Fruit fly (Drosophila melanogaster): ENCODE measurements around the gene Dus4.

Gene Dus4

dm6 chr2L:19069548-19070145, 6.6 kb downstream of the Dus4 start, which contains the start of gene CG10702 (continued):
- TF ChIP-seq Ravus (GFP tag; IDR thresholded peaks at IDR 0.05) (no peak), H2.0 (GFP tag; IDR thresholded peaks at IDR 0.05) (no peak), CG1233 (GFP tag; optimal IDR thresholded peaks at IDR 0.05) (no peak), bigmax (GFP tag; optimal IDR thresholded peaks at IDR 0.05) (no peak), CG3726 (GFP tag; IDR thresholded peaks at IDR 0.05) (no peak), CG15696 (tag; optimal IDR thresholded peaks at IDR 0.05) (no peak), fd64A (GFP tag; optimal IDR thresholded peaks at IDR 0.05) (no peak), chif (GFP tag; optimal IDR thresholded peaks at IDR 0.05) (no peak), Asciz (GFP tag; optimal IDR thresholded peaks at IDR 0.05) (no peak), gsb (GFP tag; IDR thresholded peaks at IDR 0.05) (no peak), Xrp1 (GFP tag; IDR thresholded peaks at IDR 0.05) (no peak; the same call in 1 of the 2 replicates), Xbp1 (GFP tag; optimal IDR thresholded peaks at IDR 0.05) (no peak), lbe (GFP tag; optimal IDR thresholded peaks at IDR 0.05) (no peak), CG11560 (tag; IDR thresholded peaks at IDR 0.05) (no peak), ap (GFP tag; IDR thresholded peaks at IDR 0.05) (no peak), dan (GFP tag; IDR thresholded peaks at IDR 0.05) (no peak), Tbp (GFP tag; optimal IDR thresholded peaks at IDR 0.05) (no peak), ind (GFP tag; optimal IDR thresholded peaks at IDR 0.05) (peak; percentile 7), CG18764 (GFP tag; optimal IDR thresholded peaks at IDR 0.05) (no peak), CG6175 (GFP tag; IDR thresholded peaks at IDR 0.05) (no peak), Doc3 (GFP tag; IDR thresholded peaks at IDR 0.05; ENCODE audit: partially characterized antibody) (no peak), CG33213 (GFP tag; optimal IDR thresholded peaks at IDR 0.05) (no peak), gsb-n (tag; optimal IDR thresholded peaks at IDR 0.05) (no peak), croc (GFP tag; conservative IDR thresholded peaks at IDR 0.05) (no peak), CG17385 (GFP tag; optimal IDR thresholded peaks at IDR 0.05) (no peak), CG6791 (GFP tag; IDR thresholded peaks at IDR 0.05; ENCODE audit: partially characterized antibody) (no peak), CrebB (tag; optimal IDR thresholded peaks at IDR 0.05) (no peak), CG17802 (tag; optimal IDR thresholded peaks at IDR 0.05) (no peak), exex (tag; optimal IDR thresholded peaks at IDR 0.05) (no peak), dysf (GFP tag; IDR thresholded peaks at IDR 0.05) (peak; percentile 18; the same call in 1 of the 3 replicates), mam (GFP tag; optimal IDR thresholded peaks at IDR 0.05) (peak; percentile 39), Mrtf (GFP tag; IDR thresholded peaks at IDR 0.05) (0 out of 3 replicates have a peak, but pooled peaks have one; percentile 15), NfI (GFP tag; optimal IDR thresholded peaks at IDR 0.05) (no peak), Eip74EF (GFP tag; optimal IDR thresholded peaks at IDR 0.05) (no peak), CG15073 (GFP tag; optimal IDR thresholded peaks at IDR 0.05) (no peak), BtbVII (GFP tag; optimal IDR thresholded peaks at IDR 0.05) (no peak), cato (GFP tag; optimal IDR thresholded peaks at IDR 0.05; ENCODE audit: borderline replicate concordance) (no peak), row (GFP tag; IDR thresholded peaks at IDR 0.05) (peak; percentile 34; the same call in 1 of the 3 replicates), CG10209 (GFP tag; optimal IDR thresholded peaks at IDR 0.05) (no peak), CG17361 (GFP tag; IDR thresholded peaks at IDR 0.05) (peak; percentile 54; the same call in 2 of the 3 replicates), CG10147 (GFP tag; optimal IDR thresholded peaks at IDR 0.05) (no peak), gro (GFP tag; optimal IDR thresholded peaks at IDR 0.05) (no peak), CG9932 (GFP tag; IDR thresholded peaks at IDR 0.05) (0 out of 2 replicates have a peak, but pooled peaks have one; percentile 13), CG6854 (GFP tag; optimal IDR thresholded peaks at IDR 0.05) (no peak), CG16863 (GFP tag; optimal IDR thresholded peaks at IDR 0.05) (no peak), seq (GFP tag; IDR thresholded peaks at IDR 0.05) (no peak), tx (GFP tag; optimal IDR thresholded peaks at IDR 0.05) (no peak), bsh (GFP tag; optimal IDR thresholded peaks at IDR 0.05) (no peak), Ssrp (tag; optimal IDR thresholded peaks at IDR 0.05) (peak; percentile 28), Dbx (GFP tag; IDR thresholded peaks at IDR 0.05) (0 out of 3 replicates have a peak, but pooled peaks have one; percentile 18)

Measured in whole organism, embryonic.